Fruit fly (Drosophila melanogaster): ENCODE results near the gene jar.
A peak's percentile ranks its signal among the peaks of the same experiment; 100 is the strongest.

Gene jar

DNA sequence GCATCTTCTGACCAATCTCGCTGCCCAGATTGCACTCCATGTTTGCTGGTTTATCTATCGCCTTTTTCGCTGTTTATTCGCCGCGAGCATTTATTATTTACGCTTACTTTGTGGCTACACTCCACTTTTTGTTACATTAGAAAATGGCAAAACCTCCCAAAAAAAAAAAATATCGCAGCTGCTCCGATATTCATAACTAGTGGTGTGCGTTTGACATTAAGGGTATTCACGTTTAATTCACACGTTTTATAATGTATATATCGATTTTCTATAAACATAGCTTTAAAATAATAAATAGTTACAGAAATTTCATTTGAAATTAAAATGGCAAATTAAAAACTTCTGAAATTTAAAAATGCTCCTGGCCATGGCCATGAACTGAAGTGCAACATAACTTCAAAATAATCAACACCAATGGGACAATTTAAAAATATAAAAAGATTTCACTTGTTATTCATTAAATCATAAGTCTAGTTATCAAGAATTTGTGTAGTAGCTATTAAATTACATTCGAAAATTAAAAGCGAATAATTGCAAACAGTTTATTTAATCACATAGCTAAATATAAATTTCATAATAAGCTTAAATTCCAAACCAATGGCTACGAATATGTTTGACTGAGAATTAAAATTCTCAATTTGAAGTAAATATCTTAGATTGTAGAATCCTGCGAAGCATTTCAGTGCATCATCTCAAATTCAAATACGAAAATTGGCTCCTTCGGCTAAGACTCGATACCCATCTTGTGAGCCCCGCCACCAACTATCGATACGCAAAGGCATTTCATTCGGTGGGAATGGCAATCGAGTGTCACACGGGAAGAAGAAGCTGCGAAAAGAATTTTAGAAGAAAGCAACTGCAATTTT is 47.4 kb upstream of the jar start, which contains the start of the genes Nab2 and BRWD3 (continued):
- peak in 1 of 2 experiments; percentile 15 for TF ChIP-seq dpn (GFP tag; optimal IDR thresholded peaks at IDR 0.05)
- TF ChIP-seq ara (GFP tag; IDR thresholded peaks at IDR 0.05): 0 out of 2 replicates have a peak, but pooled peaks have one; percentile 50
- TF ChIP-seq Bteb2 (GFP tag; optimal IDR thresholded peaks at IDR 0.05): peak; percentile 10
- peak; percentile 45 for TF ChIP-seq CG18619 (GFP tag; optimal IDR thresholded peaks at IDR 0.05)
- TF ChIP-seq CG8924 (tag; optimal IDR thresholded peaks at IDR 0.05): peak; percentile 42
- peak; percentile 76 for TF ChIP-seq CG9932 (GFP tag; IDR thresholded peaks at IDR 0.05)
- peak; percentile 19; the same call in 1 of the 3 replicates for TF ChIP-seq Dbx (GFP tag; IDR thresholded peaks at IDR 0.05)
- peak; percentile 1 for TF ChIP-seq pho (GFP tag; optimal IDR thresholded peaks at IDR 0.05)
- 0 out of 2 replicates have a peak, but pooled peaks have one; percentile 34 for TF ChIP-seq al (GFP tag; IDR thresholded peaks at IDR 0.05)
- peak in 1 of 2 experiments; percentile 24 for TF ChIP-seq crp (GFP tag; optimal IDR thresholded peaks at IDR 0.05)
- 0 out of 2 replicates have a peak, but pooled peaks have one; percentile 24 for TF ChIP-seq ttk (GFP tag; IDR thresholded peaks at IDR 0.05)
- TF ChIP-seq Sox102F (GFP tag; optimal IDR thresholded peaks at IDR 0.05): no peak
- peak; percentile 39; the same call in 1 of the 3 replicates for TF ChIP-seq ase (GFP tag; IDR thresholded peaks at IDR 0.05)
- peak; percentile 17 for TF ChIP-seq CG2129 (GFP tag; IDR thresholded peaks at IDR 0.05; ENCODE audit: partially characterized antibody)
- TF ChIP-seq B-H2 (GFP tag; optimal IDR thresholded peaks at IDR 0.05): no peak
- peak; percentile 81 for TF ChIP-seq Bgb (GFP tag; IDR thresholded peaks at IDR 0.05; ENCODE audit: partially characterized antibody)
- peak; percentile 33 for TF ChIP-seq Doc3 (GFP tag; IDR thresholded peaks at IDR 0.05; ENCODE audit: partially characterized antibody)
- TF ChIP-seq Rfx (GFP tag; IDR thresholded peaks at IDR 0.05): peak; percentile 75
- TF ChIP-seq stc (GFP tag; IDR thresholded peaks at IDR 0.05): peak; percentile 36; the same call in 1 of the 2 replicates
- no peak for TF ChIP-seq hkb (optimal IDR thresholded peaks at IDR 0.05)
- TF ChIP-seq hkb (GFP tag; IDR thresholded peaks at IDR 0.05): 0 out of 2 replicates have a peak, but pooled peaks have one; percentile 37
- TF ChIP-seq Hr78 (GFP tag; optimal IDR thresholded peaks at IDR 0.05): no peak
- peak; percentile 27 for TF ChIP-seq HmgD (GFP tag; optimal IDR thresholded peaks at IDR 0.05)
- TF ChIP-seq lov (optimal IDR thresholded peaks at IDR 0.05): no peak
- TF ChIP-seq lov (GFP tag; IDR thresholded peaks at IDR 0.05): 0 out of 3 replicates have a peak, but pooled peaks have one; percentile 17
- TF ChIP-seq zfh2 (GFP tag; optimal IDR thresholded peaks at IDR 0.05): peak; percentile 25
- 0 out of 2 replicates have a peak, but pooled peaks have one; percentile 4 for TF ChIP-seq CG6689 (GFP tag; IDR thresholded peaks at IDR 0.05)
- TF ChIP-seq CG7357 (GFP tag; IDR thresholded peaks at IDR 0.05): peak; percentile 41; the same call in 1 of the 3 replicates
- TF ChIP-seq Dp (GFP tag; optimal IDR thresholded peaks at IDR 0.05): peak; percentile 47
- peak; percentile 39 for TF ChIP-seq CG4617 (GFP tag; optimal IDR thresholded peaks at IDR 0.05; ENCODE audit: borderline replicate concordance)
- TF ChIP-seq CG14441 (GFP tag; IDR thresholded peaks at IDR 0.05): peak; percentile 40; the same call in 1 of the 2 replicates
- TF ChIP-seq CG13894 (tag; optimal IDR thresholded peaks at IDR 0.05): no peak
- TF ChIP-seq lola (GFP tag; optimal IDR thresholded peaks at IDR 0.05): peak in 1 of 3 experiments; percentile 67
- peak; percentile 62 for TF ChIP-seq pzg (GFP tag; optimal IDR thresholded peaks at IDR 0.05)
- peak; percentile 47 for TF ChIP-seq CoRest (tag; optimal IDR thresholded peaks at IDR 0.05)
- TF ChIP-seq E2f1 (GFP tag; IDR thresholded peaks at IDR 0.05): peak; percentile 45; the same call in 1 of the 2 replicates
- peak; percentile 69 for TF ChIP-seq NFAT (GFP tag; IDR thresholded peaks at IDR 0.05)
- no peak for TF ChIP-seq CG11723 (GFP tag; optimal IDR thresholded peaks at IDR 0.05)
- peak; percentile 26; the same call in 2 of the 3 replicates for TF ChIP-seq CG34224 (GFP tag; IDR thresholded peaks at IDR 0.05; ENCODE audit: partially characterized antibody)
- TF ChIP-seq MBD-R2 (GFP tag; IDR thresholded peaks at IDR 0.05): peak; percentile 67
- TF ChIP-seq her (GFP tag; optimal IDR thresholded peaks at IDR 0.05): no peak
- 0 out of 2 replicates have a peak, but pooled peaks have one; percentile 17 for TF ChIP-seq ssp (GFP tag; IDR thresholded peaks at IDR 0.05)
- no peak for TF ChIP-seq eve (GFP tag; optimal IDR thresholded peaks at IDR 0.05)
- TF ChIP-seq Dref (GFP tag; IDR thresholded peaks at IDR 0.05): peak; percentile 82
- no peak for TF ChIP-seq CG3407 (GFP tag; optimal IDR thresholded peaks at IDR 0.05)
- no peak for TF ChIP-seq jigr1 (GFP tag; IDR thresholded peaks at IDR 0.05)
- no peak for TF ChIP-seq chn (GFP tag; optimal IDR thresholded peaks at IDR 0.05)
- TF ChIP-seq CG34422 (GFP tag; IDR thresholded peaks at IDR 0.05): peak; percentile 45; the same call in 2 of the 3 replicates

All from whole organism, embryonic.